Fruit fly (Drosophila melanogaster) whole organism, prepupa: ENCODE results near the gene CG43338.

Source experiments
- CG16779 ChIP-seq: fragments of 200-800 bp; sonication (Bioruptor generic); optimal IDR thresholded peaks from 3 replicates; lab custom pipeline; 2017; ENCODE audit warnings: missing biosample characterization, mild to moderate bottlenecking, missing genetic modification characterization
- CG31627 ChIP-seq: fragments of 200-800 bp; sonication (Bioruptor generic); optimal IDR thresholded peaks from 3 replicates; lab custom pipeline; 2016; ENCODE audit warnings: missing biosample characterization, missing genetic modification characterization
- Eip78C ChIP-seq: fragments of 200-800 bp; sonication (Bioruptor generic); peaks from one replicate; lab custom pipeline; 2016; ENCODE audit warnings: missing biosample characterization, missing genetic modification characterization
- Eip93F ChIP-seq: fragments of 200-800 bp; sonication (Bioruptor generic); optimal IDR thresholded peaks from 2 replicates; lab custom pipeline; 2016; ENCODE audit warnings: missing biosample characterization, mild to moderate bottlenecking, missing genetic modification characterization
- Ets21C ChIP-seq: fragments of 200-800 bp; sonication (Bioruptor generic); optimal IDR thresholded peaks from 3 replicates; lab custom pipeline; 2016; ENCODE audit warnings: missing biosample characterization, missing genetic modification characterization
- Gug ChIP-seq: fragments of 200-800 bp; sonication (Bioruptor generic); IDR thresholded peaks from 2 replicates; pipeline ENCODE4 v1.3.6; 2022; ENCODE audit warnings: missing biosample characterization, missing genetic modification characterization
- Hr39 ChIP-seq: fragments of 200-800 bp; sonication (Bioruptor generic); optimal IDR thresholded peaks from 2 replicates; lab custom pipeline; 2016; ENCODE audit warnings: missing biosample characterization, missing genetic modification characterization
- Hr4 ChIP-seq: fragments of 200-800 bp; sonication (Bioruptor generic); optimal IDR thresholded peaks from 3 replicates; lab custom pipeline; 2016; ENCODE audit warnings: missing biosample characterization, missing genetic modification characterization
- Sox102F ChIP-seq: fragments of 200-800 bp; sonication (Bioruptor generic); optimal IDR thresholded peaks from 2 replicates; lab custom pipeline; 2016; ENCODE audit warnings: missing biosample characterization, mild to moderate bottlenecking, missing genetic modification characterization
- dsx ChIP-seq: fragments of 200-800 bp; optimal IDR thresholded peaks from 3 replicates; lab custom pipeline; 2019; ENCODE audit warnings: missing biosample characterization, mild to moderate bottlenecking, missing genetic modification characterization, moderate library complexity; ENCODE audit not compliant: poor library complexity, severe bottlenecking

DNA sequence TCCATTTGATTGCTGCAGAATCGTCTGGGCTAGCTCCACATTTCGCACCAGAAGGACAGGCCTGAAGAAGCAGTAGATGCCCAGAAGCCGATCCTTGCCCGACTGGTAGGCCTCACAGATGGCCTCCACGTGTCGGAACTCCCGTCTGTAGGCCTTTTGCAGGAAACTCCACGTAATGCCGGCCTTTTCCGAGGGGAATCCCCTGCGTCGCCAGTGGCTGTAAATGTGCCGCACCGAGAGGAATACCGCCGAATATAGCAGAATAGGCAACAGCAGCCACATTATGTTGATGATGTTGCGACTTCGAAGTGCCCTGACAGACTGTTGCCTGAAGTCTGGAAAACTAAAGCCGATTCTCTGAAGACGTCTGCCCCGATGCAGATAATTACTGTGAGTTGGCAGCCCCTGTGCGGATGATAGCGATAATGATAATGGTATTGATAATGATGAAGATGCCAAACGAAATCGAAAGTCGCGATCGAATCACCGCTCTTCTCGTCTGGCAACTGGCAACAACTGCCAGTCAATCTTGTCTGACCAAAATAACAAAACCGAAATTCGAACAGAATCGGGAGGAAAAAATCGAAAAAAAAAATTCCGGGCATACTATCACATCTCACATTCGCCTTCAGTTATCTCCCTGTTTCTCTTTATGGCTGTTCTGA is 18.3 kb downstream of the CG43338 start, which contains the start of gene Cyp310a1:
- TF ChIP-seq CG31627 (GFP tag; lab: Kevin White, UChicago) (no peak), Ets21C (GFP tag; lab: Kevin White, UChicago) (no peak), dsx (GFP tag; lab: Kevin White, UChicago) (no peak), Gug (GFP tag; lab: Robert Waterston, UW) (no peak), Eip78C (GFP tag; lab: Kevin White, UChicago) (no peak), Sox102F (no peak), Hr4 (no peak), CG16779 (tag; lab: Kevin White, UChicago) (no peak), Eip93F (GFP tag; lab: Kevin White, UChicago) (no peak), Hr39 (GFP tag; lab: Kevin White, UChicago) (no peak)
